Worm (Caenorhabditis elegans): ENCODE results near the gene F22E5.20.
"Not testable (repeated sequence)": the region's sequence is repeated elsewhere in the genome, so short reads cannot be mapped to it uniquely, and the experiment has no call there.

The F22E5.20 gene

ce11 chrII:2656606-2657005 is 16.8 kb downstream of the F22E5.20 start, which contains the start of gene sri-47:
sri-47 (plus strand) TSS chrII:2656906.
- TF ChIP-seq hlh-6 (tag; optimal IDR thresholded peaks at IDR 0.05) (no peak), K02D7.2 (tag; optimal IDR thresholded peaks at IDR 0.05) (no peak), hlh-8 (tag; optimal IDR thresholded peaks at IDR 0.05) (no peak), ceh-45 (GFP tag; IDR thresholded peaks at IDR 0.05) (no peak), ama-1 (optimal IDR thresholded peaks at IDR 0.05) (no peak), unc-55 (GFP tag; optimal IDR thresholded peaks at IDR 0.05) (no peak), tbx-7 (tag; optimal IDR thresholded peaks at IDR 0.05) (no peak), unc-86 (tag; optimal IDR thresholded peaks at IDR 0.05) (no peak)

DNA sequence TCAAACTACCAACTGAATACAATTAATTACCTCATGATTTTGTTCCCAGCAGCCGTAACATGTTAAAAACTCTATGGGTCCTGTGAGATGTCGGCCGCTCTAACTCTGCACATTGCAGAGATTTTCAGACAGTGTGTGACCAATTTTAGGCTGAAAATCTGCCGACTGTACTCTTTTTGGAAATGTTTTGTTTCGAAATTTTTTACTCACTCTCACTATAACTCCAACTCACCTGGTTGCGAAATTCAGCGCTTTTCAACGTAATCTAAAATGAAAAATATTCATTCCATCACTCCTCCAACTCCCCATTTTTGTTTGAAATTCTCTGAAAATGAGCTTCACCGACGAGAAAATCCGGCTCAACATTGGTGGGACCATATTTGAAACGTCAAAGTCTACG is 23.9 kb downstream of the F22E5.20 start, which contains the start of the genes F22E5.13 and F22E5.6:
Gene F22E5.13, minus strand, starts transcription at position 101 of the 400 bp plus-strand sequence.
Gene F22E5.6, plus strand, starts transcription at position 297 of the 400 bp plus-strand sequence.
- TF ChIP-seq sdc-2 (tag; optimal IDR thresholded peaks at IDR 0.05) (no peak), ztf-16 (tag; optimal IDR thresholded peaks at IDR 0.05) (no peak), ceh-34 (tag; optimal IDR thresholded peaks at IDR 0.05) (no peak), unc-86 (tag; optimal IDR thresholded peaks at IDR 0.05) (no peak), pros-1 (tag; optimal IDR thresholded peaks at IDR 0.05) (no peak), dmd-4 (tag; optimal IDR thresholded peaks at IDR 0.05; ENCODE audit: borderline replicate concordance) (no peak), ceh-31 (tag; optimal IDR thresholded peaks at IDR 0.05) (no peak), nhr-11 (tag; optimal IDR thresholded peaks at IDR 0.05) (no peak), hlh-30 (tag; optimal IDR thresholded peaks at IDR 0.05; ENCODE audit: insufficient read depth) (no peak), elt-4 (tag; optimal IDR thresholded peaks at IDR 0.05) (no peak), eyg-1 (tag; optimal IDR thresholded peaks at IDR 0.05) (no peak), hlh-8 (tag; optimal IDR thresholded peaks at IDR 0.05) (no peak), pha-4 (tag; optimal IDR thresholded peaks at IDR 0.05) (no peak), ceh-24 (tag; optimal IDR thresholded peaks at IDR 0.05) (no peak), ceh-22 (tag; optimal IDR thresholded peaks at IDR 0.05) (no peak)

ce11 chrII:2649015-2649414 is 24.4 kb downstream of the F22E5.20 start:
- TF ChIP-seq nhr-232 (tag; optimal IDR thresholded peaks at IDR 0.05): no peak
- no peak for TF ChIP-seq ceh-48 (tag; optimal IDR thresholded peaks at IDR 0.05)
- no peak for TF ChIP-seq unc-86 (tag; optimal IDR thresholded peaks at IDR 0.05)
- no peak for TF ChIP-seq syd-9 (tag; optimal IDR thresholded peaks at IDR 0.05)
- TF ChIP-seq ztf-16 (tag; optimal IDR thresholded peaks at IDR 0.05): no peak
- TF ChIP-seq hlh-13 (GFP tag; optimal IDR thresholded peaks at IDR 0.05): no peak
- TF ChIP-seq C38D4.7 (GFP tag; optimal IDR thresholded peaks at IDR 0.05): no peak
- TF ChIP-seq sox-2 (GFP tag; IDR thresholded peaks at IDR 0.05): no peak
- no peak for TF ChIP-seq pqm-1 (tag; optimal IDR thresholded peaks at IDR 0.05)
- no peak for TF ChIP-seq Y22D7AL.16 (tag; optimal IDR thresholded peaks at IDR 0.05)
- TF ChIP-seq sdc-2 (tag; optimal IDR thresholded peaks at IDR 0.05): no peak
- TF ChIP-seq hlh-8 (tag; optimal IDR thresholded peaks at IDR 0.05): no peak
- TF ChIP-seq pag-3 (tag; optimal IDR thresholded peaks at IDR 0.05; ENCODE audit: borderline replicate concordance): no peak
- TF ChIP-seq hlh-15 (tag; optimal IDR thresholded peaks at IDR 0.05): no peak
- TF ChIP-seq madf-2 (tag; optimal IDR thresholded peaks at IDR 0.05): no peak
- TF ChIP-seq rnt-1 (tag; optimal IDR thresholded peaks at IDR 0.05): no peak
- no peak for TF ChIP-seq pros-1 (tag; optimal IDR thresholded peaks at IDR 0.05)
- TF ChIP-seq ceh-34 (tag; optimal IDR thresholded peaks at IDR 0.05): no peak
- TF ChIP-seq fkh-10 (GFP tag; optimal IDR thresholded peaks at IDR 0.05): no peak

DNA sequence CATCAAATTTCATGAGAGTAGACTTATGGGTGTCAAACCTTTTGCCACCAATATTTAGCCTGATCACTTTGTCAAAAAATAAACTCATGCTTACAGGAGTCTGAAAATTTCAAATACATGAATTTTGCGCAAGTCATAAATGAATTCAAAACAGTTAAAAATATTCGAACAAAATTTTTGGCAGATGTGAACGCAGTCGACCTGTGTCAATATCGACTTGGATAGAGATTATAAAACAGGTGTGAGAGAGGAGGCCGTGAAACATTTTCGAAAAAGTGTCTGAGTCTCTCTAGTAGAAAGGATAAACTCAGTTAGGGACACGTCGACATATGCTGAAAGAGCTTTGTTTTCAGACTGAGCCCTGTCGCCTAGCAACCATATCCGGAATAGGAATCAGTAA is 26.7 kb downstream of the F22E5.20 start, which contains the start of gene F22E5.12:
Gene F22E5.12, minus strand, starts transcription at position 101 of the 400 bp plus-strand sequence.
- TF ChIP-seq ceh-34, nhr-232, Y22D7AL.16 (tag; optimal IDR thresholded peaks at IDR 0.05): not testable (repeated sequence)

ce11 chrII:2644498-2644897 is 28.9 kb downstream of the F22E5.20 start, which contains the start of gene F22E5.11:
F22E5.11 (minus strand) TSS chrII:2644598.
- TF ChIP-seq lin-11 (tag; optimal IDR thresholded peaks at IDR 0.05) (no peak), sox-4 (tag; optimal IDR thresholded peaks at IDR 0.05) (no peak), rnt-1 (tag; optimal IDR thresholded peaks at IDR 0.05) (no peak), npax-4 (tag; optimal IDR thresholded peaks at IDR 0.05) (no peak), hlh-13 (GFP tag; optimal IDR thresholded peaks at IDR 0.05) (no peak), zip-5 (tag; optimal IDR thresholded peaks at IDR 0.05) (no peak), ceh-30 (tag; optimal IDR thresholded peaks at IDR 0.05) (no peak), pros-1 (tag; optimal IDR thresholded peaks at IDR 0.05) (no peak), pax-1 (tag; optimal IDR thresholded peaks at IDR 0.05) (no peak), elt-2 (tag; optimal IDR thresholded peaks at IDR 0.05) (no peak), ttx-3 (tag; optimal IDR thresholded peaks at IDR 0.05) (no peak), nfya-1 (tag; optimal IDR thresholded peaks at IDR 0.05) (no peak), gmeb-2 (tag; optimal IDR thresholded peaks at IDR 0.05) (no peak), pha-2 (tag; optimal IDR thresholded peaks at IDR 0.05) (no peak)

Data from whole organism, late embryonic.